Fruit fly (Drosophila melanogaster) whole organism, embryonic: Measurements from ENCODE around the gene Dyrk3.

ENCODE experiments used
- BEAF-32 ChIP-seq: fragments of 200-800 bp; sonication (Bioruptor generic); optimal IDR thresholded peaks from 3 replicates; lab custom pipeline; 2017; ENCODE audit warnings: missing biosample characterization, missing genetic modification characterization, mild to moderate bottlenecking, moderate library complexity, missing genetic modification reagents
- CG1024 ChIP-seq: fragments of 200-800 bp; sonication (Bioruptor generic); IDR thresholded peaks from 2 replicates; pipeline ENCODE4 v1.3.6; 2022; ENCODE audit warnings: missing biosample characterization, missing genetic modification characterization
- CG10431 ChIP-seq: fragments of 200-800 bp; sonication (Bioruptor generic); optimal IDR thresholded peaks from 3 replicates; lab custom pipeline; 2018; ENCODE audit warnings: missing biosample characterization, mild to moderate bottlenecking, missing genetic modification characterization
- CG11247 ChIP-seq: fragments of 200-800 bp; sonication (Bioruptor generic); IDR thresholded peaks from 2 replicates; pipeline ENCODE4 v1.3.6; 2022; ENCODE audit warnings: missing biosample characterization, missing genetic modification characterization
- CG11456 ChIP-seq: fragments of 200-800 bp; sonication (Bioruptor generic); IDR thresholded peaks from 3 replicates; pipeline ENCODE4 v1.3.6; 2022; ENCODE audit warnings: missing biosample characterization, missing genetic modification characterization
- CG13123 ChIP-seq: fragments of 200-800 bp; sonication (Bioruptor generic); optimal IDR thresholded peaks from 2 replicates; lab custom pipeline; 2016; ENCODE audit warnings: missing biosample characterization, missing genetic modification characterization
- CG15073 ChIP-seq: fragments of 200-800 bp; sonication (Bioruptor generic); optimal IDR thresholded peaks from 2 replicates; lab custom pipeline; 2016; ENCODE audit warnings: missing biosample characterization, missing genetic modification characterization
- CG15269 ChIP-seq: fragments of 200-800 bp; sonication (Bioruptor generic); optimal IDR thresholded peaks from 2 replicates; lab custom pipeline; 2018; ENCODE audit warnings: missing biosample characterization, mild to moderate bottlenecking, missing genetic modification characterization, moderate library complexity
- CG15514 ChIP-seq: fragments of 200-800 bp; sonication (Bioruptor generic); optimal IDR thresholded peaks from 3 replicates; lab custom pipeline; 2017; ENCODE audit warnings: missing biosample characterization, missing genetic modification characterization, mild to moderate bottlenecking, moderate library complexity, missing genetic modification reagents
- CG1602 ChIP-seq: fragments of 200-800 bp; sonication (Bioruptor generic); optimal IDR thresholded peaks from 3 replicates; lab custom pipeline; 2016; ENCODE audit warnings: missing biosample characterization, missing genetic modification characterization
- CG1603 ChIP-seq: fragments of 200-800 bp; sonication (Bioruptor generic); optimal IDR thresholded peaks from 2 replicates; lab custom pipeline; 2019; ENCODE audit warnings: missing biosample characterization, mild to moderate bottlenecking, missing genetic modification characterization, moderate library complexity
- CG17186 ChIP-seq: fragments of 200-800 bp; sonication (Bioruptor generic); optimal IDR thresholded peaks from 3 replicates; lab custom pipeline; 2017; ENCODE audit warnings: missing biosample characterization, missing genetic modification reagents, missing genetic modification characterization
- CG17802 ChIP-seq: fragments of 200-800 bp; sonication (Bioruptor generic); optimal IDR thresholded peaks from 2 replicates; lab custom pipeline; 2018; ENCODE audit warnings: missing biosample characterization, mild to moderate bottlenecking, missing genetic modification characterization, moderate library complexity
- CG18476 ChIP-seq: fragments of 200-800 bp; sonication (Bioruptor generic); optimal IDR thresholded peaks from 2 replicates; lab custom pipeline; 2016; ENCODE audit warnings: missing biosample characterization, mild to moderate bottlenecking, missing genetic modification characterization
- CG30020 ChIP-seq: fragments of 200-800 bp; optimal IDR thresholded peaks from 2 replicates; lab custom pipeline; 2019; ENCODE audit warnings: missing biosample characterization, mild to moderate bottlenecking, missing genetic modification characterization, moderate library complexity
- CG32532 ChIP-seq: fragments of 200-800 bp; sonication (Bioruptor generic); IDR thresholded peaks from 2 replicates; pipeline ENCODE4 v1.3.6; 2022; ENCODE audit warnings: missing biosample characterization, missing genetic modification characterization
- CG33557 ChIP-seq: fragments of 200-800 bp; sonication (Bioruptor generic); optimal IDR thresholded peaks from 2 replicates; lab custom pipeline; 2019; ENCODE audit warnings: missing biosample characterization, mild to moderate bottlenecking, missing genetic modification characterization, moderate library complexity
- CG3995 ChIP-seq: fragments of 200-800 bp; sonication (Bioruptor generic); optimal IDR thresholded peaks from 3 replicates; lab custom pipeline; 2016; ENCODE audit warnings: missing biosample characterization, missing genetic modification characterization
- CG5245 ChIP-seq: fragments of 200-800 bp; sonication (Bioruptor generic); optimal IDR thresholded peaks from 3 replicates; lab custom pipeline; 2016; ENCODE audit warnings: missing biosample characterization, missing genetic modification characterization
- CG5953 ChIP-seq: fragments of 200-800 bp; sonication (Bioruptor generic); IDR thresholded peaks from 2 replicates; pipeline ENCODE4 v1.3.6; 2022; ENCODE audit warnings: missing biosample characterization, missing genetic modification characterization
- CG7372 ChIP-seq: fragments of 200-800 bp; sonication (Bioruptor generic); IDR thresholded peaks from 2 replicates; pipeline ENCODE4 v1.3.6; 2022; ENCODE audit warnings: missing biosample characterization, missing genetic modification characterization
- CG7556 ChIP-seq: fragments of 200-800 bp; sonication (Bioruptor generic); optimal IDR thresholded peaks from 2 replicates; lab custom pipeline; 2017; ENCODE audit warnings: missing biosample characterization, mild to moderate bottlenecking, missing genetic modification characterization
- CG8290 ChIP-seq, 3 experiments: fragments of 200-800 bp; sonication (Bioruptor generic); optimal IDR thresholded peaks; 2 replicates each; lab custom pipeline; 2016 to 2019; ENCODE audit warnings: missing biosample characterization in 3 of 3, missing genetic modification characterization in 3 of 3, mild to moderate bottlenecking in 2 of 3, moderate library complexity in 1 of 3
- CG8478 ChIP-seq: fragments of >200 bp; optimal IDR thresholded peaks from 2 replicates; lab custom pipeline; 2018
- CG9609 ChIP-seq: fragments of 200-800 bp; sonication (Bioruptor generic); optimal IDR thresholded peaks from 3 replicates; lab custom pipeline; 2016; ENCODE audit warnings: missing biosample characterization, missing genetic modification characterization
- Dll ChIP-seq: fragments of 200-800 bp; sonication (Bioruptor generic); IDR thresholded peaks from 4 replicates; pipeline ENCODE4 v1.3.6; 2022; ENCODE audit warnings: missing biosample characterization, missing genetic modification characterization; ENCODE audit not compliant: partially characterized antibody
- Doc2 ChIP-seq: fragments of 200-800 bp; sonication (Bioruptor generic); IDR thresholded peaks from 2 replicates; pipeline ENCODE4 v1.3.6; 2022; ENCODE audit warnings: missing biosample characterization, missing genetic modification characterization
- Eip74EF ChIP-seq, 2 experiments: fragments of 200-800 bp in 1 of 2; fragments of >200 bp in 1 of 2; sonication (Bioruptor generic) in 1 of 2; optimal IDR thresholded peaks; 2 replicates each; lab custom pipeline; 2017 to 2019; ENCODE audit warnings: missing biosample characterization in 2 of 2, missing genetic modification characterization in 2 of 2, mild to moderate bottlenecking in 1 of 2, moderate library complexity in 1 of 2
- Hsf ChIP-seq: fragments of 200-800 bp; sonication (Bioruptor generic); optimal IDR thresholded peaks from 3 replicates; lab custom pipeline; 2016; ENCODE audit warnings: missing biosample characterization, missing genetic modification characterization
- Kr ChIP-seq: fragments of 200-800 bp; sonication (Bioruptor generic); optimal IDR thresholded peaks from 2 replicates; lab custom pipeline; 2017; ENCODE audit warnings: missing biosample characterization, mild to moderate bottlenecking, missing genetic modification characterization
- Med ChIP-seq: fragments of 200-800 bp; sonication (Bioruptor generic); peaks from one replicate; lab custom pipeline; 2016; ENCODE audit warnings: missing biosample characterization, missing genetic modification characterization, mild to moderate bottlenecking, inconsistent platforms, moderate library complexity
- Pdp1 ChIP-seq, 2 experiments: fragments of 200-800 bp; sonication (Bioruptor generic); optimal IDR thresholded peaks; 3 replicates each; lab custom pipeline; 2016; ENCODE audit warnings: missing biosample characterization in 2 of 2, missing genetic modification characterization in 2 of 2, mild to moderate bottlenecking in 1 of 2, moderate library complexity in 1 of 2
- Sry-δ ChIP-seq: fragments of 200-800 bp; sonication (Bioruptor generic); optimal IDR thresholded peaks from 2 replicates; lab custom pipeline; 2016; ENCODE audit warnings: missing biosample characterization, missing genetic modification characterization
- Xrp1 ChIP-seq: fragments of 200-800 bp; sonication (Bioruptor generic); IDR thresholded peaks from 2 replicates; pipeline ENCODE4 v1.3.6; 2022; ENCODE audit warnings: missing biosample characterization, missing genetic modification characterization
- bsh ChIP-seq, 2 experiments: fragments of 200-800 bp; sonication (Bioruptor generic); optimal IDR thresholded peaks; 2 replicates each; lab custom pipeline; 2017 to 2018; ENCODE audit warnings: mild to moderate bottlenecking in 2 of 2, missing biosample characterization in 2 of 2, missing genetic modification characterization in 2 of 2, moderate library complexity in 1 of 2
- fd3F ChIP-seq: fragments of 200-800 bp; sonication (Bioruptor generic); optimal IDR thresholded peaks from 2 replicates; lab custom pipeline; 2018; ENCODE audit warnings: missing biosample characterization, mild to moderate bottlenecking, missing genetic modification characterization, moderate library complexity
- fru ChIP-seq: fragments of >200 bp; optimal IDR thresholded peaks from 2 replicates; lab custom pipeline; 2017
- mam ChIP-seq: fragments of 200-800 bp; sonication (Bioruptor generic); optimal IDR thresholded peaks from 3 replicates; lab custom pipeline; 2016; ENCODE audit warnings: missing biosample characterization, missing genetic modification characterization
- nom ChIP-seq: fragments of 200-800 bp; sonication (Bioruptor generic); optimal IDR thresholded peaks from 2 replicates; lab custom pipeline; 2017; ENCODE audit warnings: missing biosample characterization, missing genetic modification characterization, mild to moderate bottlenecking, moderate library complexity, missing genetic modification reagents
- pfk ChIP-seq: fragments of 200-800 bp; sonication (Bioruptor generic); optimal IDR thresholded peaks from 2 replicates; lab custom pipeline; 2018; ENCODE audit warnings: missing biosample characterization, mild to moderate bottlenecking, missing genetic modification characterization, moderate library complexity
- rib ChIP-seq: fragments of 200-800 bp; sonication (Bioruptor generic); IDR thresholded peaks from 2 replicates; pipeline ENCODE4 v1.3.6; 2022; ENCODE audit warnings: missing biosample characterization, missing genetic modification characterization
- ssp ChIP-seq: fragments of 200-800 bp; sonication (Bioruptor generic); IDR thresholded peaks from 2 replicates; pipeline ENCODE4 v1.3.6; 2022; ENCODE audit warnings: missing biosample characterization, missing genetic modification characterization
- wdn ChIP-seq: fragments of 200-800 bp; sonication (Bioruptor generic); IDR thresholded peaks from 2 replicates; pipeline ENCODE4 v1.3.6; 2022; ENCODE audit warnings: missing biosample characterization, missing genetic modification characterization

Gene Dyrk3

dm6 chr4:1196653-1197161 is 33.8 kb downstream of the Dyrk3 start, which contains the start of gene PIP4K (continued):
- no peak for TF ChIP-seq CG8290 (GFP tag; optimal IDR thresholded peaks at IDR 0.05; lab: Kevin White, UChicago)
- TF ChIP-seq CG8290 (tag; optimal IDR thresholded peaks at IDR 0.05; lab: Kevin White, UChicago) = peak in 1 of 2 experiments; percentile 17
- TF ChIP-seq CG17802 = peak; percentile 94
- TF ChIP-seq ssp (GFP tag; lab: Robert Waterston, UW) = peak; percentile 97
- TF ChIP-seq nom (GFP tag; lab: Kevin White, UChicago) = peak; percentile 2
- peak; percentile 53 for TF ChIP-seq pfk
- TF ChIP-seq, all 482 proteins: peak for 28

- TF ChIP-seq Pdp1 (GFP tag; optimal IDR thresholded peaks at IDR 0.05; lab: Kevin White, UChicago) = peak in 1 of 2 experiments; percentile 84
- TF ChIP-seq CG7372 = no peak
- no peak for TF ChIP-seq CG9609 (GFP tag; lab: Kevin White, UChicago)
- TF ChIP-seq fd3F (GFP tag; lab: Kevin White, UChicago) = no peak
- no peak for TF ChIP-seq rib
- no peak for TF ChIP-seq Eip74EF (GFP tag; optimal IDR thresholded peaks at IDR 0.05; lab: Kevin White, UChicago)
Measured at dm6 chr4:1191630-1192029, 38.9 kb downstream of the Dyrk3 start.

- TF ChIP-seq BEAF-32 (GFP tag; lab: Kevin White, UChicago) (peak; percentile 14), CG18476 (GFP tag; lab: Kevin White, UChicago) (no peak), CG17802 (peak; percentile 58), CG1024 (GFP tag; lab: Robert Waterston, UW) (0 out of 2 replicates have a peak, but pooled peaks have one; percentile 35), CG1603 (tag; lab: Kevin White, UChicago) (peak; percentile 47), CG30020 (tag; lab: Kevin White, UChicago) (peak; percentile 66), Hsf (no peak), CG15073 (GFP tag; lab: Kevin White, UChicago) (no peak), wdn (GFP tag; lab: Robert Waterston, UW) (no peak), Sry-δ (GFP tag; lab: Kevin White, UChicago) (peak; percentile 14)
Measured at dm6 chr4:1186828-1187227, 43.7 kb downstream of the Dyrk3 start.

dm6 chr4:1185468-1185867 is 45.0 kb downstream of the Dyrk3 start, which contains the start of gene CG33521:
Gene CG33521, plus strand, starts transcription at chr4:1185768.
- no peak for TF ChIP-seq mam (GFP tag; lab: Kevin White, UChicago)
- no peak for TF ChIP-seq BEAF-32 (GFP tag; lab: Kevin White, UChicago)
- 0 out of 2 replicates have a peak, but pooled peaks have one; percentile 13 for TF ChIP-seq Xrp1 (GFP tag; lab: Robert Waterston, UW)

dm6 chr4:1182809-1183208 is 47.7 kb downstream of the Dyrk3 start:
- TF ChIP-seq CG3995 (GFP tag; lab: Kevin White, UChicago) = peak; percentile 41
- no peak for TF ChIP-seq CG15514 (GFP tag; lab: Kevin White, UChicago)
- TF ChIP-seq CG7556 (GFP tag; lab: Kevin White, UChicago) = no peak
- TF ChIP-seq CG15269 (tag; lab: Kevin White, UChicago) = no peak
- peak; percentile 36 for TF ChIP-seq BEAF-32 (GFP tag; lab: Kevin White, UChicago)
- TF ChIP-seq fru (lab: Kevin White, UChicago) = no peak
- no peak for TF ChIP-seq Kr (GFP tag; lab: Kevin White, UChicago)
- no peak for TF ChIP-seq CG8478 (lab: Kevin White, UChicago)
- no peak for TF ChIP-seq CG10431 (GFP tag; lab: Kevin White, UChicago)
- no peak for TF ChIP-seq CG32532 (GFP tag; lab: Robert Waterston, UW)
- no peak for TF ChIP-seq CG5953 (GFP tag; lab: Robert Waterston, UW)
- TF ChIP-seq CG1603 (tag; lab: Kevin White, UChicago) = peak; percentile 20
- TF ChIP-seq CG13123 (GFP tag; lab: Kevin White, UChicago) = no peak
- no peak for TF ChIP-seq Doc2 (GFP tag; lab: Robert Waterston, UW)
- peak; percentile 6 for TF ChIP-seq Med (GFP tag; lab: Kevin White, UChicago)
- no peak for TF ChIP-seq CG11247
- TF ChIP-seq bsh (GFP tag; optimal IDR thresholded peaks at IDR 0.05; lab: Kevin White, UChicago) = no peak
- peak; percentile 67 for TF ChIP-seq CG30020 (tag; lab: Kevin White, UChicago)
- TF ChIP-seq CG5245 (GFP tag; lab: Kevin White, UChicago) = no peak
- no peak for TF ChIP-seq CG1602 (GFP tag; lab: Kevin White, UChicago)
- TF ChIP-seq Dll (GFP tag; lab: Robert Waterston, UW) = 0 out of 4 replicates have a peak, but pooled peaks have one; percentile 51
- TF ChIP-seq CG33557 (GFP tag; lab: Kevin White, UChicago) = peak; percentile 14
- TF ChIP-seq CG11456 (GFP tag; lab: Robert Waterston, UW) = no peak
- no peak for TF ChIP-seq CG17186 (GFP tag; lab: Kevin White, UChicago)
